Worm (Caenorhabditis elegans) whole organism, early embryonic: Measurements from ENCODE around the gene srlf-37.

ENCODE experiments used
- B0310.2 ChIP-seq: sonication (generic microtip); optimal IDR thresholded peaks from 2 replicates; lab custom pipeline; 2016; ENCODE audit warnings: mild to moderate bottlenecking, missing genetic modification characterization, missing compliant biosample characterization
- F13C5.2 ChIP-seq: sonication (generic microtip); optimal IDR thresholded peaks from 2 replicates; lab custom pipeline; 2017; ENCODE audit warnings: mild to moderate bottlenecking, missing genetic modification characterization, inconsistent platforms, missing compliant biosample characterization
- aly-1 ChIP-seq: sonication (generic microtip); optimal IDR thresholded peaks from 2 replicates; lab custom pipeline; 2016; ENCODE audit warnings: missing genetic modification characterization, missing compliant biosample characterization
- ama-1 ChIP-seq: fragments of 150-350 bp; optimal IDR thresholded peaks from 2 replicates; lab custom pipeline; 2014
- ceh-13 ChIP-seq: fragments of 200-800 bp; sonication (Bioruptor generic); optimal IDR thresholded peaks from 2 replicates; lab custom pipeline; 2018; ENCODE audit warnings: mild to moderate bottlenecking, missing genetic modification characterization, missing compliant biosample characterization
- ceh-36 ChIP-seq: sonication (generic microtip); optimal IDR thresholded peaks from 2 replicates; lab custom pipeline; 2016; ENCODE audit warnings: missing genetic modification characterization, inconsistent platforms, missing compliant biosample characterization
- ets-7 ChIP-seq: sonication (generic microtip); optimal IDR thresholded peaks from 2 replicates; lab custom pipeline; 2016; ENCODE audit warnings: missing genotype, missing genetic modification characterization, missing compliant biosample characterization
- flt-1 ChIP-seq: fragments of 200-800 bp; sonication (Bioruptor generic); IDR thresholded peaks from 2 replicates; pipeline ENCODE4 v1.3.6; 2022; ENCODE audit warnings: missing genetic modification characterization, missing compliant biosample characterization
- hmbx-1 ChIP-seq: sonication (generic microtip); optimal IDR thresholded peaks from 2 replicates; lab custom pipeline; 2016; ENCODE audit warnings: mild to moderate bottlenecking, missing genetic modification characterization, missing compliant biosample characterization
- hmg-4 ChIP-seq: fragments of 200-800 bp; sonication (Bioruptor generic); optimal IDR thresholded peaks from 2 replicates; lab custom pipeline; 2018; ENCODE audit warnings: mild to moderate bottlenecking, missing genetic modification characterization, missing compliant biosample characterization
- hnd-1 ChIP-seq: sonication (generic microtip); optimal IDR thresholded peaks from 2 replicates; lab custom pipeline; 2016; ENCODE audit warnings: missing genetic modification characterization, missing compliant biosample characterization
- pes-1 ChIP-seq: fragments of 200-800 bp; sonication (Bioruptor generic); IDR thresholded peaks from 2 replicates; pipeline ENCODE4 v1.3.6; 2022; ENCODE audit warnings: missing genetic modification reagents, missing genetic modification characterization, missing compliant biosample characterization
- scrt-1 ChIP-seq: fragments of 200-800 bp; sonication (Bioruptor generic); IDR thresholded peaks from 2 replicates; pipeline ENCODE4 v1.3.6; 2022; ENCODE audit warnings: missing genetic modification characterization, missing compliant biosample characterization
- sea-1 ChIP-seq: fragments of 200-800 bp; sonication (Bioruptor generic); conservative IDR thresholded peaks from 2 replicates; pipeline ENCODE4 v1.3.6; 2022; ENCODE audit warnings: missing genetic modification characterization, missing compliant biosample characterization
- tbx-11 ChIP-seq: fragments of 200-800 bp; sonication (Bioruptor generic); IDR thresholded peaks from 2 replicates; pipeline ENCODE4 v1.3.6; 2022; ENCODE audit warnings: missing genetic modification characterization, missing compliant biosample characterization
- tbx-37 ChIP-seq: fragments of 200-800 bp; sonication (Bioruptor generic); conservative IDR thresholded peaks from 2 replicates; pipeline ENCODE4 v1.3.6; 2022; ENCODE audit warnings: missing genetic modification reagents, missing genetic modification characterization, missing compliant biosample characterization
- tra-4 ChIP-seq: sonication (generic microtip); optimal IDR thresholded peaks from 2 replicates; lab custom pipeline; 2017; ENCODE audit warnings: missing genetic modification characterization, missing compliant biosample characterization

The srlf-37 gene

DNA sequence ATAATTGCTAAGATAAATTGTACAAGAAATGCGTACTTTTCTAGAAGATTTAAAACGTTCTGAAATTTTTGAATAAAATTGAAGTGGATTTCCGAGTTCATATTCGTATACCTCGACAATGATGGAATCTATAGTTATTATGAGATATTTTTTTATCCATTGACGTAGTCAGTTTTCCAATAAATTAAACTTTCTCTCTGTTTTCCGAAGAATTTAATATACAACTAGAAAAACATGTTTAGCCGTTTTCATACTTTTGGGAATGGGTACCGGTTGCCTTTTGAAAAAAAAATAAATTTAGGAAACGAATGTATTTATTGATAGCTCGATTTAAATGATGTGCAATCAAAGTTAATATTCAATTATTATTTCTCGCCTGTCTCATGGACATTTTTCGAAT, 4.8 kb upstream of the srlf-37 start, which contains the start of gene srw-109:
Gene srw-109 (minus strand): TSS at position 101 of the 400 bp plus-strand sequence.
- TF ChIP-seq ets-7 (tag; lab: Kevin White, UChicago) (no peak), ceh-13 (no peak), sea-1 (GFP tag; lab: Robert Waterston, UW) (no peak), F13C5.2 (tag; lab: Kevin White, UChicago) (no peak), tbx-11 (no peak), tbx-37 (no peak), aly-1 (no peak), tra-4 (no peak), ama-1 (lab: Kevin White, UChicago) (no peak), B0310.2 (tag; lab: Kevin White, UChicago) (no peak), hmg-4 (no peak), hnd-1 (tag; lab: Kevin White, UChicago) (no peak), scrt-1 (GFP tag; lab: Robert Waterston, UW) (no peak), ceh-36 (tag; lab: Kevin White, UChicago) (no peak), pes-1 (no peak), flt-1 (GFP tag; lab: Robert Waterston, UW) (no peak), hmbx-1 (tag; lab: Kevin White, UChicago) (no peak)

DNA sequence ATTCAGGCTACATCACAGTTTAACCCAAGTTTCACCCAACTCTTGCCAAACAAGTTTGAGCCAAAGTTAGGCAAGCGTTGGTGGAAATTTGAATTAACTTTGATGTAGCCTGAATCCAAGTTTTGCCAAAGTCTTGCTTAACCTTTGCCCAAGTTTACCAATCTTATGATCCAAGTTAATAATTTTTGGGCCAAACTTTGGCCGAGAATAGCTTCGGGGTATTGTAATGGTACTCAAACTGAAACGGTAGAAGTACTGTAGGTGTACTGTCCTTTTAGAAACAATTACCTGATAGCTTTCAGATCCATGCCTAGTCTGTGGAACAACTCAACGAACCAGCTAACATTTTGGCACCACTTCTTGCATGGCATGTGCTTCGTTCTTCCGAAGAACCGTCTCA, 3.8 kb downstream of the srlf-37 start, which contains the start of gene nhr-251:
Gene nhr-251 (plus strand): TSS at position 301 of the 400 bp plus-strand sequence.
- no peak for TF ChIP-seq flt-1 (GFP tag; lab: Robert Waterston, UW)

DNA sequence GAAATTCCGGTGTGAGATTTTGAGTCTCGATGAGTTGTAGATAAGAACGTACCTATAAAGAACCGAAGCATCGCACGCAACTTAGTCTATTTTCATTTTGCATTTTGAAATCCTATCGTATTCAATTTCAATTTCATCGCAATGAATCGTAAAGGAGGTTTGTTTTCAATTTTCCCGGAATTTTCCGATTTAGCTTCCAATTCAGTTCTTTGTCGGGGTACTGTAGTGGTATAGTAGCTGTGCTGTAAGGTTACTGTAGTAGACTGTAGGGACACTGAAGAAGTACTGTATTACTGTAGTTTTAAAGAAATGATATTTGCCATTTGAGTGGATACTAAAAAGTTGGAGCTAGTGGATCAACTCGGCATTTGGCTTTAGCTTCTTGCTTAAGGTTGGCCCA, 4.2 kb downstream of the srlf-37 start:
- TF ChIP-seq flt-1 (GFP tag; lab: Robert Waterston, UW) (no peak), tra-4 (no peak)

DNA sequence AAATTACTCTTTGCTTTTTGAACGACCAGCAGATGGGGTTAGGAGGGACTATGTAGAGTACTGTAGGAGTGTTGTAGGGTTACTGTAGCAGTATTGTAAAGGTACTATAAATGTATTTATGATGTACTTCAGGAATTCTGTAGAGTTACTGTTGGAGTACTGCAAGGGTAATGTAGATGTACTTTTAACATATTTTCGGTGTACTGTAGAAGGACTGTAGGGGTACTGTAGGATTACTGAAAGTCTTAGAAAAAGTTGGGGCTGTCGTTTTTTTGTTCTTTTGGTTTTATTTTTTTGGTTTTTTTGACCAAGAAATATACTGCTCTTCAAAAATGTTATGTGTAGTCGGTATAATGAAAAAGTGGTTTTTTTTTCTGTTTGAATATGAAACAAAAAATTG, 5.4 kb downstream of the srlf-37 start:
- TF ChIP-seq flt-1 (GFP tag; lab: Robert Waterston, UW), result no peak
- no peak for TF ChIP-seq pes-1
- no peak for TF ChIP-seq hmg-4
- TF ChIP-seq ama-1 (lab: Kevin White, UChicago), result no peak
- no peak for TF ChIP-seq scrt-1 (GFP tag; lab: Robert Waterston, UW)
- no peak for TF ChIP-seq B0310.2 (tag; lab: Kevin White, UChicago)
- no peak for TF ChIP-seq tbx-11
- TF ChIP-seq tra-4, result no peak

DNA sequence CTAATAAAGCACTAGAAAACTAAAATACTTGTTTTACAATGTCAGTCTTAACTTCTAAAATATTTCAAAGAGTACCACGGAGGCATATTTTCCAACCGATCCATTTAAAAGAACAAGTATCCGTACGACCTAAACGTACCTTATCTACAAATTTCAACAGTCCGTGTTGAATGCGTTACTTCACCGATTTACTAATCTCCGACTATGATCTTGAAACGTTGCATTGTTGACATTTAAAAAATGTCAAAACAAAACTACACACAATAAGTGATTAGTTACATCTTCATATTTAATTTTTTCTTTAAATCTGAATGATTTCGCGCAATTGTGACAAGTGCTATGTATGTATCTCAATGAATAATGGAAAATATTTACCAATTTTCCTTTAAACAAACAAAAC, 6.2 kb downstream of the srlf-37 start:
- TF ChIP-seq sea-1 (GFP tag; lab: Robert Waterston, UW) (no peak), ceh-13 (no peak), aly-1 (no peak), F13C5.2 (tag; lab: Kevin White, UChicago) (no peak), tra-4 (no peak), hmbx-1 (tag; lab: Kevin White, UChicago) (no peak)

DNA sequence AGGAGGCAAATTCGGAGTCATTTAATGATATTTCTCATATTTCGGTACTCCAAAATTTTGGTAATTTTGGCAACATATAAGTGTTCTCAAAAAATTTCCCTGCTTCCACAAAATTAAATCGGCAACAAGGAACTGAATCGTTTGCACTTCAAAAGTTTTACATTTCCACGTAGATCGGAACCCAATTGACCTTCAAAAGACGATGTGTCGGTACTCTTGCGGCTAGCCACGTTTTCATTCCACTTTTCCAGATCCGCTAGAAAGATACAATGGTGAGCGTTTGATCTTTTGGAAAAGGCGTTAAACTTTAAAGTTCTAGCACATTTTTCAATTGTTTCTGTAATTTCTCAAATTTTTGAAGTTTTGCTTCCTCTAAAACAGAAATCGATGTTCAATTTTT, 7.1 kb downstream of the srlf-37 start:
- no peak for TF ChIP-seq ceh-13
- TF ChIP-seq ets-7 (tag; lab: Kevin White, UChicago), result no peak
- TF ChIP-seq sea-1 (GFP tag; lab: Robert Waterston, UW), result no peak
- no peak for TF ChIP-seq ceh-36 (tag; lab: Kevin White, UChicago)
- TF ChIP-seq flt-1 (GFP tag; lab: Robert Waterston, UW), result no peak
- no peak for TF ChIP-seq pes-1
- TF ChIP-seq aly-1, result no peak
- TF ChIP-seq scrt-1 (GFP tag; lab: Robert Waterston, UW), result no peak
- TF ChIP-seq hmg-4, result no peak
- no peak for TF ChIP-seq B0310.2 (tag; lab: Kevin White, UChicago)
- TF ChIP-seq tbx-37, result no peak
- no peak for TF ChIP-seq F13C5.2 (tag; lab: Kevin White, UChicago)
- no peak for TF ChIP-seq tbx-11
- TF ChIP-seq hmbx-1 (tag; lab: Kevin White, UChicago), result no peak
- TF ChIP-seq hnd-1 (tag; lab: Kevin White, UChicago), result no peak

DNA sequence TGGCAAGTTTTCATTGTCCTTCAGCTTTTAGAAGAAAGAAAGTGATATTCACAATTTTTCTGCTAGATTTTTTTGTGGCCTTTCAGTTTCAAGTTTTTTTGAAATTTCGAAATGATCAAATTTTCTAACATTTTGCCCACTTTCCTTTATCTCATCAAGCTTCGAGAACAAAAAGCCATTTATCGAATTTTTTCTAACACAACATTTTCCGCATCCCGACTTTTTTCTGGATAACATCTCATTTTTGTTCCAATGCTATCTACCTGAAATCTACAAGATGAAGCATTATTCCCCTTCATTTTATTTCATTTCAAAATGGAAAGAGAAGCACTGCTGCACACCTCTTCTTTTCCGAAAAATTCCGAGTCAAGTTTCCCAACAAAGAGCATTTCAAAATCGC, 11.0 kb downstream of the srlf-37 start, which contains the start of gene ZK488.5:
Gene ZK488.5 (plus strand): TSS at position 301 of the 400 bp plus-strand sequence.
- TF ChIP-seq hmbx-1 (tag; lab: Kevin White, UChicago) (no peak), flt-1 (GFP tag; lab: Robert Waterston, UW) (no peak), pes-1 (no peak), F13C5.2 (tag; lab: Kevin White, UChicago) (no peak), hmg-4 (no peak), ets-7 (tag; lab: Kevin White, UChicago) (no peak), tra-4 (no peak)

DNA sequence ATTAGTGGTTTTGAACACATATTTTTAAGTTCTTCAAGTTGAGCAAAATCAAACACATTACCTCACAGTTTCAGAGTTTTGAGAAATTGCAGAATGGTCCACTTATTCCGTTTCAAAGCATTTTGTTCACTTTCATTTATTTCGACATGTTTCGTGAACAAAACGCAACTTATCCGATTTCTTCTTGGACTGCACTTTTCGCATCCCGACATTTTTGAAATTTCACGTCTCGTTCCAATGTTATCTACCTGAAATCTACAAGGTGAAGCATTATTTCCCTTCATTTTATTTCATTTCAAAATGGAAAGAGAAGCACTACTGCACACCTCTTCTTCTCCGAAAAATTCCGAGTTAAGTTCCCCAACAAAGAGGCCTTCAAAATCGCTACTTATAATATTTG, 13.8 kb downstream of the srlf-37 start, which contains the start of gene ZK488.6:
Gene ZK488.6 (plus strand): TSS at position 301 of the 400 bp plus-strand sequence.
- TF ChIP-seq tbx-37, result no peak

DNA sequence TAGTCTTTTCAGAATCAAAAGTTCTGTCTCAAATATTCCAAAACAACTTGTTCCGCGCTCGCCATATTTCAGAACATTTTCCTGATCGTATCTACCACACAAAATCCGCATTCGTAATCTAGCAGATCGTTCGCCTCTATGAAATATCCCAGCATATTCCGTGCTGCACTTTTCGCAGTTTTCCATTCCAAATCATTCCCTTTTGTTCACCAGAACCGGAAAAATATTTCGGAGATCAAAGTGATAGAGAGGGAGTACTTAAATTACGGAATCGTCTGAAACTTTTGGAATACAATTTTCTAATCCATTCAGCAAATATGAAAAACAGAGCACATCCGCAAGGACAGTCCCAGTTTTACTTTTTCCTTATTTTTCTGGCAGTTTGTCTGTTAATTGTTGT, 16.2 kb downstream of the srlf-37 start, which contains the start of gene K06H6.1:
Gene K06H6.1 (plus strand): TSS at position 301 of the 400 bp plus-strand sequence.
- TF ChIP-seq ceh-13 (no peak), ceh-36 (tag; lab: Kevin White, UChicago) (no peak), hnd-1 (tag; lab: Kevin White, UChicago) (no peak), tra-4 (no peak), B0310.2 (tag; lab: Kevin White, UChicago) (no peak), tbx-11 (no peak)
